Fruit fly (Drosophila melanogaster) whole organism, pupa: Measurements from ENCODE around the gene CG32219.

Source experiments
- CG10348 ChIP-seq: fragments of 200-800 bp; sonication (Bioruptor generic); IDR thresholded peaks from 2 replicates; pipeline ENCODE4 v1.3.6; 2022; ENCODE audit warnings: missing biosample characterization, missing genetic modification characterization
- CG12605 ChIP-seq: fragments of 200-800 bp; sonication (Bioruptor generic); IDR thresholded peaks from 2 replicates; pipeline ENCODE4 v1.3.6; 2022; ENCODE audit warnings: missing biosample characterization, missing genetic modification characterization
- CG13204 ChIP-seq: fragments of 200-800 bp; sonication (Bioruptor generic); optimal IDR thresholded peaks from 2 replicates; lab custom pipeline; 2018; ENCODE audit warnings: missing biosample characterization, mild to moderate bottlenecking, missing genetic modification characterization, moderate library complexity
- CG14655 ChIP-seq: fragments of 200-800 bp; sonication (Bioruptor generic); optimal IDR thresholded peaks from 3 replicates; lab custom pipeline; 2017; ENCODE audit warnings: mild to moderate bottlenecking, missing biosample characterization, missing genetic modification reagents, missing genetic modification characterization
- CG15710 ChIP-seq: fragments of 200-800 bp; sonication (Bioruptor generic); optimal IDR thresholded peaks from 2 replicates; lab custom pipeline; 2018; ENCODE audit warnings: missing biosample characterization, mild to moderate bottlenecking, missing genetic modification characterization, moderate library complexity
- CG17806 ChIP-seq: fragments of 200-800 bp; sonication (Bioruptor generic); optimal IDR thresholded peaks from 2 replicates; lab custom pipeline; 2018; ENCODE audit warnings: missing biosample characterization, mild to moderate bottlenecking, missing genetic modification characterization, moderate library complexity
- CG32121 ChIP-seq: fragments of 200-800 bp; sonication (Bioruptor generic); IDR thresholded peaks from 2 replicates; pipeline ENCODE4 v1.3.6; 2022; ENCODE audit warnings: missing biosample characterization, missing genetic modification characterization
- CG34367 ChIP-seq: fragments of 200-800 bp; sonication (Bioruptor generic); optimal IDR thresholded peaks from 2 replicates; lab custom pipeline; 2018; ENCODE audit warnings: missing biosample characterization, mild to moderate bottlenecking, missing genetic modification characterization
- CG4496 ChIP-seq: fragments of 200-800 bp; sonication (Bioruptor generic); IDR thresholded peaks from 3 replicates; pipeline ENCODE4 v1.3.6; 2022; ENCODE audit warnings: missing biosample characterization, missing genetic modification characterization
- CG8159 ChIP-seq: fragments of 200-800 bp; sonication (Bioruptor generic); optimal IDR thresholded peaks from 3 replicates; lab custom pipeline; 2018; ENCODE audit warnings: missing biosample characterization, mild to moderate bottlenecking, missing genetic modification characterization, moderate library complexity
- CG8301 ChIP-seq: fragments of 200-800 bp; sonication (Bioruptor generic); optimal IDR thresholded peaks from 2 replicates; lab custom pipeline; 2018; ENCODE audit warnings: missing biosample characterization, mild to moderate bottlenecking, missing genetic modification characterization
- CG9948 ChIP-seq: fragments of 200-800 bp; sonication (Bioruptor generic); optimal IDR thresholded peaks from 2 replicates; lab custom pipeline; 2018; ENCODE audit warnings: missing biosample characterization, mild to moderate bottlenecking, missing genetic modification characterization, moderate library complexity
- D1 ChIP-seq: fragments of 200-800 bp; sonication (Bioruptor generic); optimal IDR thresholded peaks from 2 replicates; lab custom pipeline; 2018; ENCODE audit warnings: missing biosample characterization, mild to moderate bottlenecking, missing genetic modification characterization, moderate library complexity
- EcR ChIP-seq: fragments of 200-800 bp; sonication (Bioruptor generic); optimal IDR thresholded peaks from 3 replicates; lab custom pipeline; 2019; ENCODE audit warnings: missing biosample characterization, missing genetic modification characterization, mild to moderate bottlenecking, moderate library complexity, missing genetic modification reagents
- Ets98B ChIP-seq: fragments of 200-800 bp; sonication (Bioruptor generic); IDR thresholded peaks from 2 replicates; pipeline ENCODE4 v1.3.6; 2022; ENCODE audit warnings: missing biosample characterization, missing genetic modification characterization
- Pif1A ChIP-seq: fragments of 200-800 bp; sonication (Bioruptor generic); optimal IDR thresholded peaks from 3 replicates; lab custom pipeline; 2016; ENCODE audit warnings: missing biosample characterization, missing genetic modification characterization
- Pif1B ChIP-seq: fragments of 200-800 bp; sonication (Bioruptor generic); optimal IDR thresholded peaks from 3 replicates; lab custom pipeline; 2016; ENCODE audit warnings: missing biosample characterization, missing genetic modification characterization
- Snoo ChIP-seq: fragments of 200-800 bp; sonication (Bioruptor generic); optimal IDR thresholded peaks from 3 replicates; lab custom pipeline; 2017; ENCODE audit warnings: missing biosample characterization, mild to moderate bottlenecking, missing genetic modification characterization, inconsistent platforms
- fd96Ca ChIP-seq: fragments of 200-800 bp; sonication (Bioruptor generic); IDR thresholded peaks from 3 replicates; pipeline ENCODE4 v1.3.6; 2022; ENCODE audit warnings: missing biosample characterization, missing genetic modification characterization
- gl ChIP-seq: fragments of 200-800 bp; sonication (Bioruptor generic); optimal IDR thresholded peaks from 2 replicates; lab custom pipeline; 2018; ENCODE audit warnings: missing biosample characterization, mild to moderate bottlenecking, missing genetic modification characterization
- rn ChIP-seq: fragments of 200-800 bp; sonication (Bioruptor generic); IDR thresholded peaks from 2 replicates; pipeline ENCODE4 v1.3.6; 2022; ENCODE audit warnings: missing biosample characterization, missing genetic modification characterization

CG32219 gene

DNA sequence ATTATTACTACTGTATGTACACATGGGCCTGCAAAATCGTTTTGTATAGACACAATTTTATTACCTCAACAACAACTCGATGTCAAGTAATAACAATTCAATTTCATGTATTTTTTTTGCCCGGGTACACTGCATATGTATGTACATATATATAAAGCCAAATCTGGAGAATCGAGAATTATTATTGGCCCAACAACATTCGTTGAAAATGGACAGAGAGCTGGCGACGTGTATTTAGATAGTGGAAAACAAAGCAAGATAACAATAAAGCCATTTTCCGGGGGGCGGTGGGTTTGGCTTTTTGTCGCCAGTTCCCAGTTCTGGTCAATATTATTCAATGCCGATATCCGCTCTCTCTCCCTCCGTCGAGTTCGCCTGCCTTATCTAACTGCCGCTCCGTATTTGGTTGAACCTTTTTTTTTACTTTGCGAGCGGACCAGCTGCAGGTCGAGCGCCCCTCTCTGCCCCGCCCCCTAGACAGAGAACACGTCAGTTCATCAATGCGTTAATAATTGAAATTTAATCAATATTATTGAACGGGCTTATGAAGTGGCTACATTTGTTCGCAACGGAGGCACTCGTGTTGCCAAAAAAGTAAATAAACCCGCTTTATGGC is 21.1 kb downstream of the CG32219 start:
- TF ChIP-seq fd96Ca (GFP tag; lab: Robert Waterston, UW) (no peak), gl (tag; lab: Kevin White, UChicago) (no peak), CG14655 (GFP tag; lab: Kevin White, UChicago) (no peak), CG8159 (tag; lab: Kevin White, UChicago) (no peak), Ets98B (GFP tag; lab: Robert Waterston, UW) (no peak), Pif1A (GFP tag; lab: Kevin White, UChicago) (no peak), Snoo (tag; lab: Kevin White, UChicago) (no peak), D1 (tag; lab: Kevin White, UChicago) (no peak), CG13204 (GFP tag; lab: Kevin White, UChicago) (no peak), CG9948 (tag; lab: Kevin White, UChicago) (no peak), CG15710 (no peak), Pif1B (GFP tag; lab: Kevin White, UChicago) (no peak), CG32121 (no peak), EcR (GFP tag; lab: Kevin White, UChicago) (no peak), CG10348 (GFP tag; lab: Robert Waterston, UW) (no peak)

DNA sequence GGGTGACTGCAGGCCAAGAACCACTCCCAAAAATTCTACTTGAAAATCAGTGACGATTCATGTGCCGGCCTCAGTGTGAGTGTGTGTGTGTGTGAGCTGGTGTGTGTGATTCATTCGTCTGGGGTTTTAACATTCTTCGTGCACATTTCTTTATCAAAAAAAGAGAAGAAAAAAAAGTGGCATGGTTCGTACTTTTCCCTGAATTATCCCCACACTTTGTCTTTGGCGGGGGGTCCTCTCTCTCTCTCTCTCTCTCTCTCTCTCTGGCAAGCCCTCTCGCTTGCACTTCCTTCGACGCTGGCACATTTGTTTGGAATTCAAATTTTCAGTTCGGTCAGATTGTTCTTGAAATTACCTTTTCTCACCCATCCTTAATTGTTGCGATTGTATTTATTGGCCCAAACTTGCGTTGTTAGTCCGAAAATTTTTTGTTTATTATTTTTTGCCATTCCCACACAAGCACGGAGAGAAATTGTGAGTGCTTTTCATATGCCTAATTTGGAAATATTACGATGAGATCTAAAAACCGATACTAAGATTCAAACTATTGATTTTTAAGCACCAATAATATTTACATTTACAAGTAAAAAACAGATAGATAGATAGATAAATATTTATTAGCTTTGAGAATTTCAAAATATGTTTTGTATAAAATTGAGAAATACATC is 21.8 kb downstream of the CG32219 start:
- TF ChIP-seq Ets98B (GFP tag; lab: Robert Waterston, UW), result peak; percentile 60
- peak; percentile 53; the same call in 1 of the 2 replicates for TF ChIP-seq CG32121
- no peak for TF ChIP-seq CG34367 (tag; lab: Kevin White, UChicago)
- 0 out of 3 replicates have a peak, but pooled peaks have one; percentile 8 for TF ChIP-seq fd96Ca (GFP tag; lab: Robert Waterston, UW)
- peak; percentile 77 for TF ChIP-seq CG12605 (GFP tag; lab: Robert Waterston, UW)
- TF ChIP-seq Pif1A (GFP tag; lab: Kevin White, UChicago), result no peak
- TF ChIP-seq Snoo (tag; lab: Kevin White, UChicago), result peak; percentile 16
- TF ChIP-seq CG8159 (tag; lab: Kevin White, UChicago), result peak; percentile 5
- no peak for TF ChIP-seq D1 (tag; lab: Kevin White, UChicago)
- TF ChIP-seq CG8301 (tag; lab: Kevin White, UChicago), result peak; percentile 7
- TF ChIP-seq, all 21 proteins: peak for 7

DNA sequence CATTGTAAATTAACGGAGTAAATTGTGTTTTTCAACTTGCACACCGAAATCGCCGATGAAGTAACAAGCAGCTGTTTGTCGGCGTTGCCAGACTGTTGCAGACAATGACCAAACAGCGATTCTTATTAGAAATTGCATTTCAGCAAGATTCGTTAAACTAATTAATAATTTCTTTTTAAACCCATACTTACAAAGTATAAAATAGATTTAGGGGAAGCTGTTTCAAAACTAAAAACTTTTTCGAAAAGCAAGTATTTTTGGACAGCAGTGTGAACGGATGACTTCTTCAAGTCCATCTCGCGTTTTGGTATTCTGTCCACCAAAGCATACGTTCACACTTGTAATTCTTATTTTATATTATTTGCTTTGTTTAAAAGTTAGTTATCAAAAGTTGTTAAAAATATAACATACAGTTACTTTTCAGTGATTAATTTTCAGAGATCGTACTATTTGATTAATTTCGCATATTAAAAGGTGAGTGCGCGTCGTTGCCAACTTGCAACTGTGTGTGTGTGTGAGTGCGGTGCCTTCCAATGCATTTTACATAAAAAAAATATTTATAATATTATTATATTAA is 22.4 kb downstream of the CG32219 start, which contains the start of the genes CG8004 and RhoGDI:
Gene CG8004 (minus strand): TSS at position 74 of the 577 bp plus-strand sequence.
Gene RhoGDI (plus strand): TSS at position 309 of the 577 bp plus-strand sequence.
- TF ChIP-seq CG8159 (tag; lab: Kevin White, UChicago), result peak; percentile 55
- TF ChIP-seq CG10348 (GFP tag; lab: Robert Waterston, UW), result no peak
- no peak for TF ChIP-seq CG13204 (GFP tag; lab: Kevin White, UChicago)
- TF ChIP-seq CG17806 (tag; lab: Kevin White, UChicago), result peak; percentile 50
- TF ChIP-seq CG4496 (GFP tag; lab: Robert Waterston, UW), result 0 out of 3 replicates have a peak, but pooled peaks have one; percentile 39
- TF ChIP-seq gl (tag; lab: Kevin White, UChicago), result no peak
- TF ChIP-seq rn (GFP tag; lab: Robert Waterston, UW), result no peak
- peak; percentile 51 for TF ChIP-seq Ets98B (GFP tag; lab: Robert Waterston, UW)
- peak; percentile 29 for TF ChIP-seq CG9948 (tag; lab: Kevin White, UChicago)
- no peak for TF ChIP-seq Pif1B (GFP tag; lab: Kevin White, UChicago)
- TF ChIP-seq CG8301 (tag; lab: Kevin White, UChicago), result no peak
- peak; percentile 15 for TF ChIP-seq Snoo (tag; lab: Kevin White, UChicago)
- no peak for TF ChIP-seq Pif1A (GFP tag; lab: Kevin White, UChicago)
- no peak for TF ChIP-seq CG14655 (GFP tag; lab: Kevin White, UChicago)
- peak; percentile 39 for TF ChIP-seq CG15710
- no peak for TF ChIP-seq CG34367 (tag; lab: Kevin White, UChicago)
- peak; percentile 47; the same call in 1 of the 3 replicates for TF ChIP-seq fd96Ca (GFP tag; lab: Robert Waterston, UW)
- no peak for TF ChIP-seq CG12605 (GFP tag; lab: Robert Waterston, UW)
- TF ChIP-seq CG32121, result no peak
- no peak for TF ChIP-seq EcR (GFP tag; lab: Kevin White, UChicago)
- TF ChIP-seq D1 (tag; lab: Kevin White, UChicago), result no peak
- TF ChIP-seq, all 21 proteins: peak for 8

DNA sequence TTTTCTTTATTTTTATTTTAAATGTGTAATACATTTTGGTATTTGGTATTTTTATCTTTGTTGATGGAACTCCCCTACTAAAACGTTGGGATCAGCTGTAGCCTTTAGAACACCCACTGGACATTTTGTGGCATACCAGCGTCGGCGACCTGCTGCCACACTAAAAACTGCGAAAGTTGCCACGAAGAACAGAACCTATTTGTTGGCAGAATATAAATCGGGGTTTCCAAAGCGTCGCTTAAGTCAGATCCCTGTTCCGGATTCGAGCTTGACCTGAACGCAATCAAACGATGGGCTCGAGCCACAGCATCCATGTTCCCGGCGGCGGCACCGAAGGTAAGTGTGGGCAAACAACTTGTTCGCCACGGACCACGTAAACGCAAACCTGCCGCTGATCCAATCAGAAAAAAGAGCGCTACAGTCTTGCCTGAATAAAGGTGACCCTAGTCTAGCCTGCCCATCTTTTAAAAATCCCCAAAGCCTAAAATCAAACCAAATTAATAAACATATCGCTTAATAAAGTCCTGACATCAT is 26.1 kb downstream of the CG32219 start, which contains the start of gene Grasp65:
Gene Grasp65 (plus strand): TSS at position 173 of the 534 bp plus-strand sequence.
- TF ChIP-seq Snoo (tag; lab: Kevin White, UChicago) (no peak), CG4496 (GFP tag; lab: Robert Waterston, UW) (peak; percentile 54; the same call in 1 of the 3 replicates)
